Worm (Caenorhabditis elegans) whole organism, early embryonic: ENCODE measurements around the gene tag-120.

Experiments
- F13C5.2 ChIP-seq: sonication (generic microtip); optimal IDR thresholded peaks from 2 replicates; lab custom pipeline; 2017; ENCODE audit warnings: mild to moderate bottlenecking, missing genetic modification characterization, inconsistent platforms, missing compliant biosample characterization
- ama-1 ChIP-seq: fragments of 150-350 bp; optimal IDR thresholded peaks from 2 replicates; lab custom pipeline; 2014
- ceh-13 ChIP-seq: fragments of 200-800 bp; sonication (Bioruptor generic); optimal IDR thresholded peaks from 2 replicates; lab custom pipeline; 2018; ENCODE audit warnings: mild to moderate bottlenecking, missing genetic modification characterization, missing compliant biosample characterization
- ceh-36 ChIP-seq: sonication (generic microtip); optimal IDR thresholded peaks from 2 replicates; lab custom pipeline; 2016; ENCODE audit warnings: missing genetic modification characterization, inconsistent platforms, missing compliant biosample characterization
- flt-1 ChIP-seq: fragments of 200-800 bp; sonication (Bioruptor generic); IDR thresholded peaks from 2 replicates; pipeline ENCODE4 v1.3.6; 2022; ENCODE audit warnings: missing genetic modification characterization, missing compliant biosample characterization
- hmbx-1 ChIP-seq: sonication (generic microtip); optimal IDR thresholded peaks from 2 replicates; lab custom pipeline; 2016; ENCODE audit warnings: mild to moderate bottlenecking, missing genetic modification characterization, missing compliant biosample characterization
- hnd-1 ChIP-seq: sonication (generic microtip); optimal IDR thresholded peaks from 2 replicates; lab custom pipeline; 2016; ENCODE audit warnings: missing genetic modification characterization, missing compliant biosample characterization
- scrt-1 ChIP-seq: fragments of 200-800 bp; sonication (Bioruptor generic); IDR thresholded peaks from 2 replicates; pipeline ENCODE4 v1.3.6; 2022; ENCODE audit warnings: missing genetic modification characterization, missing compliant biosample characterization
- sea-1 ChIP-seq: fragments of 200-800 bp; sonication (Bioruptor generic); conservative IDR thresholded peaks from 2 replicates; pipeline ENCODE4 v1.3.6; 2022; ENCODE audit warnings: missing genetic modification characterization, missing compliant biosample characterization
- tbx-37 ChIP-seq: fragments of 200-800 bp; sonication (Bioruptor generic); conservative IDR thresholded peaks from 2 replicates; pipeline ENCODE4 v1.3.6; 2022; ENCODE audit warnings: missing genetic modification reagents, missing genetic modification characterization, missing compliant biosample characterization
- tra-4 ChIP-seq: sonication (generic microtip); optimal IDR thresholded peaks from 2 replicates; lab custom pipeline; 2017; ENCODE audit warnings: missing genetic modification characterization, missing compliant biosample characterization

- TF ChIP-seq scrt-1 (GFP tag; lab: Robert Waterston, UW): no peak
- TF ChIP-seq ceh-36 (tag; lab: Kevin White, UChicago): no peak
- no peak for TF ChIP-seq ama-1
- TF ChIP-seq tbx-37: no peak
- TF ChIP-seq flt-1 (GFP tag; lab: Robert Waterston, UW): no peak; the same call in 1 of the 2 replicates
- no peak for TF ChIP-seq hmbx-1 (tag; lab: Kevin White, UChicago)
- no peak for TF ChIP-seq ceh-13
- no peak for TF ChIP-seq tra-4
- no peak for TF ChIP-seq hnd-1 (tag; lab: Kevin White, UChicago)
- TF ChIP-seq F13C5.2 (tag; lab: Kevin White, UChicago): peak; percentile 19
- TF ChIP-seq sea-1 (GFP tag; lab: Robert Waterston, UW): no peak
Measured at ce11 chrV:9692109-9692581, 17.5 kb downstream of the tag-120 start, which contains the start of gene ztf-9.
